Fruit fly (Drosophila melanogaster) whole organism, embryonic: ENCODE results near the gene CG9920.

ENCODE experiments used
- BtbVII ChIP-seq: fragments of 200-800 bp; sonication (Bioruptor generic); optimal IDR thresholded peaks from 3 replicates; lab custom pipeline; 2017; ENCODE audit warnings: missing biosample characterization, mild to moderate bottlenecking, missing genetic modification characterization
- CG10274 ChIP-seq: fragments of 200-800 bp; sonication (Bioruptor generic); optimal IDR thresholded peaks from 3 replicates; lab custom pipeline; 2017; ENCODE audit warnings: missing biosample characterization, mild to moderate bottlenecking, missing genetic modification characterization
- CG12071 ChIP-seq: fragments of 200-800 bp; sonication (Bioruptor generic); optimal IDR thresholded peaks from 3 replicates; lab custom pipeline; 2018; ENCODE audit warnings: missing biosample characterization, mild to moderate bottlenecking, missing genetic modification characterization
- CG1233 ChIP-seq: fragments of 200-800 bp; sonication (Bioruptor generic); optimal IDR thresholded peaks from 4 replicates; lab custom pipeline; 2018; ENCODE audit warnings: missing biosample characterization, mild to moderate bottlenecking, missing genetic modification characterization
- CG13424 ChIP-seq: fragments of 200-800 bp; sonication (Bioruptor generic); optimal IDR thresholded peaks from 2 replicates; lab custom pipeline; 2019; ENCODE audit warnings: missing biosample characterization, mild to moderate bottlenecking, missing genetic modification characterization, moderate library complexity
- CG15479 ChIP-seq: fragments of 200-800 bp; sonication (Bioruptor generic); optimal IDR thresholded peaks from 3 replicates; lab custom pipeline; 2019; ENCODE audit warnings: missing biosample characterization, mild to moderate bottlenecking, missing genetic modification characterization, moderate library complexity
- CG1602 ChIP-seq: fragments of 200-800 bp; sonication (Bioruptor generic); optimal IDR thresholded peaks from 3 replicates; lab custom pipeline; 2016; ENCODE audit warnings: missing biosample characterization, missing genetic modification characterization
- CG17912 ChIP-seq: fragments of 200-800 bp; sonication (Bioruptor generic); optimal IDR thresholded peaks from 2 replicates; lab custom pipeline; 2018; ENCODE audit warnings: missing biosample characterization, mild to moderate bottlenecking, missing genetic modification characterization
- CG31441 ChIP-seq: fragments of 200-800 bp; sonication (Bioruptor generic); IDR thresholded peaks from 2 replicates; pipeline ENCODE4 v1.3.6; 2022; ENCODE audit warnings: missing biosample characterization, missing genetic modification characterization
- CG3163 ChIP-seq: fragments of 200-800 bp; sonication (Bioruptor generic); optimal IDR thresholded peaks from 3 replicates; lab custom pipeline; 2016; ENCODE audit warnings: missing biosample characterization, missing genetic modification characterization
- CG34376 ChIP-seq: fragments of 200-800 bp; sonication (Bioruptor generic); optimal IDR thresholded peaks from 2 replicates; lab custom pipeline; 2018; ENCODE audit warnings: missing biosample characterization, mild to moderate bottlenecking, missing genetic modification characterization
- CG6254 ChIP-seq: fragments of 200-800 bp; sonication (Bioruptor generic); optimal IDR thresholded peaks from 3 replicates; lab custom pipeline; 2017; ENCODE audit warnings: mild to moderate bottlenecking, missing biosample characterization, missing genetic modification reagents, missing genetic modification characterization
- CG7987 ChIP-seq: fragments of 200-800 bp; sonication (Bioruptor generic); optimal IDR thresholded peaks from 2 replicates; lab custom pipeline; 2018; ENCODE audit warnings: missing biosample characterization, mild to moderate bottlenecking, missing genetic modification characterization, moderate library complexity
- CG8765 ChIP-seq: fragments of 200-800 bp; sonication (Bioruptor generic); IDR thresholded peaks from 2 replicates; pipeline ENCODE4 v1.3.6; 2022; ENCODE audit warnings: missing biosample characterization, missing genetic modification characterization
- CkIIα-i1 ChIP-seq: fragments of 200-800 bp; sonication (Bioruptor generic); IDR thresholded peaks from 2 replicates; pipeline ENCODE4 v1.3.6; 2022; ENCODE audit warnings: missing biosample characterization, missing genetic modification characterization
- Elba2 ChIP-seq: fragments of 200-800 bp; sonication (Bioruptor generic); optimal IDR thresholded peaks from 3 replicates; lab custom pipeline; 2016; ENCODE audit warnings: missing biosample characterization, missing genetic modification characterization
- Fer1 ChIP-seq: fragments of 200-800 bp; sonication (Bioruptor generic); optimal IDR thresholded peaks from 2 replicates; lab custom pipeline; 2017; ENCODE audit warnings: missing biosample characterization, mild to moderate bottlenecking, missing genetic modification characterization
- Gug ChIP-seq: fragments of 200-800 bp; sonication (Bioruptor generic); IDR thresholded peaks from 4 replicates; pipeline ENCODE4 v1.3.6; 2022; ENCODE audit warnings: missing biosample characterization, missing genetic modification characterization
- Hmr ChIP-seq: fragments of 200-800 bp; sonication (Bioruptor generic); optimal IDR thresholded peaks from 3 replicates; lab custom pipeline; 2017; ENCODE audit warnings: mild to moderate bottlenecking, missing biosample characterization, missing genetic modification reagents, missing genetic modification characterization
- Hr39 ChIP-seq: fragments of >200 bp; optimal IDR thresholded peaks from 2 replicates; lab custom pipeline; 2017
- Scr ChIP-seq: fragments of 200-800 bp; sonication (Bioruptor generic); IDR thresholded peaks from 2 replicates; pipeline ENCODE4 v1.3.6; 2022; ENCODE audit warnings: missing biosample characterization, missing genetic modification characterization; ENCODE audit not compliant: partially characterized antibody
- Sox100B ChIP-seq: fragments of 200-800 bp; sonication (Bioruptor generic); optimal IDR thresholded peaks from 3 replicates; lab custom pipeline; 2018; ENCODE audit warnings: missing biosample characterization, mild to moderate bottlenecking, missing genetic modification characterization
- Sry-β ChIP-seq: fragments of 200-800 bp; sonication (Bioruptor generic); optimal IDR thresholded peaks from 2 replicates; lab custom pipeline; 2018; ENCODE audit warnings: missing biosample characterization, mild to moderate bottlenecking, missing genetic modification characterization, moderate library complexity
- Taf1 ChIP-seq: fragments of 200-800 bp; sonication (Bioruptor generic); IDR thresholded peaks from 2 replicates; pipeline ENCODE4 v1.3.6; 2022; ENCODE audit warnings: missing biosample characterization, missing genetic modification characterization
- Trl ChIP-seq, 3 experiments: fragments of >200 bp in 2 of 3; fragments of 200-800 bp in 1 of 3; sonication (Bioruptor generic) in 1 of 3; optimal IDR thresholded peaks; 2 replicates in 1 of 3; 3 replicates in 2 of 3; lab custom pipeline; 2016 to 2017; ENCODE audit warnings: missing biosample characterization in 1 of 3, missing genetic modification characterization in 1 of 3
- cg ChIP-seq: fragments of 200-800 bp; sonication (Bioruptor generic); optimal IDR thresholded peaks from 3 replicates; lab custom pipeline; 2019; ENCODE audit warnings: missing biosample characterization, mild to moderate bottlenecking, missing genetic modification characterization, moderate library complexity
- corto ChIP-seq: fragments of 200-800 bp; sonication (Bioruptor generic); optimal IDR thresholded peaks from 2 replicates; lab custom pipeline; 2016; ENCODE audit warnings: missing biosample characterization, mild to moderate bottlenecking, missing genetic modification characterization, moderate library complexity
- dimm ChIP-seq: fragments of 200-800 bp; sonication (Bioruptor generic); IDR thresholded peaks from 2 replicates; pipeline ENCODE4 v1.3.6; 2022; ENCODE audit warnings: missing biosample characterization, missing genetic modification characterization
- dm ChIP-seq: fragments of 200-800 bp; sonication (Bioruptor generic); optimal IDR thresholded peaks from 3 replicates; lab custom pipeline; 2016; ENCODE audit warnings: missing biosample characterization, missing genetic modification characterization
- gce ChIP-seq: fragments of 200-800 bp; sonication (Bioruptor generic); IDR thresholded peaks from 3 replicates; pipeline ENCODE4 v1.3.6; 2022; ENCODE audit warnings: missing biosample characterization, missing genetic modification characterization
- gfzf ChIP-seq: fragments of 200-800 bp; sonication (Bioruptor generic); optimal IDR thresholded peaks from 2 replicates; lab custom pipeline; 2016; ENCODE audit warnings: missing biosample characterization, mild to moderate bottlenecking, missing genetic modification characterization, moderate library complexity
- grau ChIP-seq: fragments of 200-800 bp; optimal IDR thresholded peaks from 3 replicates; lab custom pipeline; 2019; ENCODE audit warnings: missing biosample characterization, mild to moderate bottlenecking, missing genetic modification characterization, moderate library complexity
- gsb-n ChIP-seq: fragments of 200-800 bp; sonication (Bioruptor generic); optimal IDR thresholded peaks from 3 replicates; lab custom pipeline; 2018; ENCODE audit warnings: missing biosample characterization, mild to moderate bottlenecking, missing genetic modification characterization
- ind ChIP-seq: fragments of 200-800 bp; sonication (Bioruptor generic); optimal IDR thresholded peaks from 3 replicates; lab custom pipeline; 2016; ENCODE audit warnings: missing biosample characterization, missing genetic modification characterization
- kay ChIP-seq: fragments of 200-800 bp; sonication (Bioruptor generic); optimal IDR thresholded peaks from 2 replicates; lab custom pipeline; 2016; ENCODE audit warnings: missing biosample characterization, missing genetic modification characterization
- luna ChIP-seq: fragments of 200-800 bp; sonication (Bioruptor generic); optimal IDR thresholded peaks from 2 replicates; lab custom pipeline; 2016; ENCODE audit warnings: missing biosample characterization, missing genetic modification characterization
- nerfin-1 ChIP-seq: fragments of 200-800 bp; sonication (Bioruptor generic); optimal IDR thresholded peaks from 3 replicates; lab custom pipeline; 2019; ENCODE audit warnings: missing biosample characterization, mild to moderate bottlenecking, missing genetic modification characterization, moderate library complexity
- nmo ChIP-seq: fragments of 200-800 bp; sonication (Bioruptor generic); optimal IDR thresholded peaks from 2 replicates; lab custom pipeline; 2018; ENCODE audit warnings: missing biosample characterization, mild to moderate bottlenecking, missing genetic modification characterization, moderate library complexity
- nom ChIP-seq: fragments of 200-800 bp; sonication (Bioruptor generic); optimal IDR thresholded peaks from 2 replicates; lab custom pipeline; 2017; ENCODE audit warnings: missing biosample characterization, missing genetic modification characterization, mild to moderate bottlenecking, moderate library complexity, missing genetic modification reagents
- peb ChIP-seq: fragments of 200-800 bp; sonication (Bioruptor generic); IDR thresholded peaks from 2 replicates; pipeline ENCODE4 v1.3.6; 2022; ENCODE audit warnings: missing biosample characterization, missing genetic modification characterization
- ranshi ChIP-seq: fragments of 200-800 bp; sonication (Bioruptor generic); IDR thresholded peaks from 2 replicates; pipeline ENCODE4 v1.3.6; 2022; ENCODE audit warnings: missing biosample characterization, missing genetic modification characterization
- shn ChIP-seq: fragments of 200-800 bp; sonication (Bioruptor generic); optimal IDR thresholded peaks from 3 replicates; lab custom pipeline; 2016; ENCODE audit warnings: missing biosample characterization, missing genetic modification characterization
- sima ChIP-seq: fragments of 200-800 bp; sonication (Bioruptor generic); optimal IDR thresholded peaks from 2 replicates; lab custom pipeline; 2016; ENCODE audit warnings: missing biosample characterization, missing genetic modification characterization
- sr ChIP-seq: fragments of 200-800 bp; sonication (Bioruptor generic); IDR thresholded peaks from 3 replicates; pipeline ENCODE4 v1.3.6; 2022; ENCODE audit warnings: missing biosample characterization, missing genetic modification characterization
- tap ChIP-seq: fragments of 200-800 bp; optimal IDR thresholded peaks from 3 replicates; lab custom pipeline; 2019; ENCODE audit warnings: missing biosample characterization, mild to moderate bottlenecking, missing genetic modification characterization, moderate library complexity
- tio ChIP-seq: fragments of 200-800 bp; sonication (Bioruptor generic); optimal IDR thresholded peaks from 2 replicates; lab custom pipeline; 2017; ENCODE audit warnings: missing biosample characterization, missing genetic modification characterization, inconsistent platforms
- twi ChIP-seq: fragments of 200-800 bp; optimal IDR thresholded peaks from 2 replicates; lab custom pipeline; 2019; ENCODE audit warnings: missing biosample characterization, mild to moderate bottlenecking, missing genetic modification characterization, moderate library complexity
- vvl ChIP-seq: fragments of 200-800 bp; sonication (Bioruptor generic); IDR thresholded peaks from 2 replicates; pipeline ENCODE4 v1.3.6; 2022; ENCODE audit warnings: missing biosample characterization, missing genetic modification characterization
- wdn ChIP-seq: fragments of 200-800 bp; sonication (Bioruptor generic); IDR thresholded peaks from 2 replicates; pipeline ENCODE4 v1.3.6; 2022; ENCODE audit warnings: missing biosample characterization, missing genetic modification characterization
- wek ChIP-seq: fragments of 200-800 bp; sonication (Bioruptor generic); optimal IDR thresholded peaks from 3 replicates; lab custom pipeline; 2018; ENCODE audit warnings: missing biosample characterization, mild to moderate bottlenecking, missing genetic modification characterization, moderate library complexity
- zen ChIP-seq: fragments of 200-800 bp; sonication (Bioruptor generic); optimal IDR thresholded peaks from 3 replicates; lab custom pipeline; 2018; ENCODE audit warnings: missing biosample characterization, mild to moderate bottlenecking, missing genetic modification characterization, moderate library complexity
- zfh2 ChIP-seq: fragments of 200-800 bp; sonication (Bioruptor generic); optimal IDR thresholded peaks from 2 replicates; lab custom pipeline; 2016; ENCODE audit warnings: missing biosample characterization, missing genetic modification characterization

Gene CG9920

dm6 chr3R:14095428-14095827 is 2.5 kb downstream of the CG9920 start (continued):
- TF ChIP-seq gce = no peak
- peak; percentile 65 for TF ChIP-seq CG13424 (tag; lab: Kevin White, UChicago)
- no peak for TF ChIP-seq luna (GFP tag; lab: Kevin White, UChicago)
- no peak for TF ChIP-seq CkIIα-i1 (GFP tag; lab: Robert Waterston, UW)
- no peak for TF ChIP-seq shn (GFP tag; lab: Kevin White, UChicago)
- TF ChIP-seq tio = no peak
- TF ChIP-seq Fer1 (GFP tag; lab: Kevin White, UChicago) = peak; percentile 61
- no peak for TF ChIP-seq CG1602 (GFP tag; lab: Kevin White, UChicago)
- TF ChIP-seq Hr39 (lab: Kevin White, UChicago) = no peak
- peak; percentile 44 for TF ChIP-seq gsb-n (tag; lab: Kevin White, UChicago)
- no peak for TF ChIP-seq CG3163 (GFP tag; lab: Kevin White, UChicago)
- TF ChIP-seq dimm = no peak
- no peak for TF ChIP-seq twi (tag; lab: Kevin White, UChicago)
- no peak for TF ChIP-seq corto (GFP tag; lab: Kevin White, UChicago)
- TF ChIP-seq Sox100B (GFP tag; lab: Kevin White, UChicago) = peak; percentile 53
- no peak for TF ChIP-seq wek (GFP tag; lab: Kevin White, UChicago)
- no peak for TF ChIP-seq peb (GFP tag; lab: Robert Waterston, UW)
- TF ChIP-seq gfzf (GFP tag; lab: Kevin White, UChicago) = no peak
- TF ChIP-seq ind (GFP tag; lab: Kevin White, UChicago) = peak; percentile 33
- peak; percentile 72 for TF ChIP-seq tap (tag; lab: Kevin White, UChicago)
- TF ChIP-seq CG12071 (GFP tag; lab: Kevin White, UChicago) = no peak
- TF ChIP-seq CG10274 (GFP tag; lab: Kevin White, UChicago) = no peak
- no peak for TF ChIP-seq Trl (optimal IDR thresholded peaks at IDR 0.05; lab: Kevin White, UChicago)
- TF ChIP-seq Trl (GFP tag; optimal IDR thresholded peaks at IDR 0.05; lab: Kevin White, UChicago) = no peak
- TF ChIP-seq Sry-β (GFP tag; lab: Kevin White, UChicago) = no peak
- peak; percentile 64 for TF ChIP-seq CG31441 (GFP tag; lab: Robert Waterston, UW)
- TF ChIP-seq CG1233 (GFP tag; lab: Kevin White, UChicago) = peak; percentile 32
- peak; percentile 33 for TF ChIP-seq Hmr (GFP tag; lab: Kevin White, UChicago)
- no peak for TF ChIP-seq Taf1 (GFP tag; lab: Robert Waterston, UW)
- TF ChIP-seq grau = peak; percentile 59
- peak; percentile 18 for TF ChIP-seq nerfin-1 (tag; lab: Kevin White, UChicago)
- no peak for TF ChIP-seq sima (GFP tag; lab: Kevin White, UChicago)
- peak; percentile 52 for TF ChIP-seq nmo (GFP tag; lab: Kevin White, UChicago)
- TF ChIP-seq wdn (GFP tag; lab: Robert Waterston, UW) = no peak
- no peak for TF ChIP-seq sr
- TF ChIP-seq cg (GFP tag; lab: Kevin White, UChicago) = no peak
- peak; percentile 45 for TF ChIP-seq BtbVII (GFP tag; lab: Kevin White, UChicago)
- 0 out of 2 replicates have a peak, but pooled peaks have one; percentile 28 for TF ChIP-seq vvl (GFP tag; lab: Robert Waterston, UW)
- no peak for TF ChIP-seq nom
- TF ChIP-seq zfh2 (GFP tag; lab: Kevin White, UChicago) = no peak
- no peak for TF ChIP-seq CG8765
- TF ChIP-seq zen (tag; lab: Kevin White, UChicago) = no peak
- TF ChIP-seq ranshi (GFP tag; lab: Robert Waterston, UW) = 0 out of 2 replicates have a peak, but pooled peaks have one; percentile 13
- no peak for TF ChIP-seq Gug (GFP tag; lab: Robert Waterston, UW)
- no peak for TF ChIP-seq CG7987 (GFP tag; lab: Kevin White, UChicago)
- TF ChIP-seq Elba2 = no peak
- no peak for TF ChIP-seq CG34376 (GFP tag; lab: Kevin White, UChicago)
- TF ChIP-seq Scr = no peak
- no peak for TF ChIP-seq CG6254
- TF ChIP-seq CG17912 (GFP tag; lab: Kevin White, UChicago) = no peak
- TF ChIP-seq dm (GFP tag; lab: Kevin White, UChicago) = no peak
- TF ChIP-seq kay (GFP tag; lab: Kevin White, UChicago) = no peak
- TF ChIP-seq CG15479 (GFP tag; lab: Kevin White, UChicago) = no peak
